Worm (Caenorhabditis elegans): ENCODE results near the gene H12I13.6.

DNA sequence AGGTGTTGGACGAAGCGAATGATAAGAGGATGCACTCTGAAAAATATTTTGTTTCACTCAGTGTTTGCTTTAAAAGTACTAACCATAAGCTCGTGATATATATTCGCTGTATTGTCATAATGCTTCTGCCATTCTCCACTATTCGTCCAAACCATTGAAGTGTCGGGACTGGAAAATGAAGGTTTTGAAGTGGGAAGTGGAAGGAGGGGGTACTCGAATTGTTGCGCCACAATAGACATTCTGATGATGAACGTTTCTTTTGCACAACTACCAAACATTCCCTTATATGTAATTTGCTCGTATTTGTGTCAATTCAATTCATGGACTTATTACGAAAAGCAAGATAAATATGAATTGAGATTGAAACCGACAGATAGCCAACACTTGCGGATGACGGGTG is 37.6 kb downstream of the H12I13.6 start:
- no peak for TF ChIP-seq blmp-1 (tag; optimal IDR thresholded peaks at IDR 0.05)
- TF ChIP-seq jun-1 (tag; optimal IDR thresholded peaks at IDR 0.05), result no peak
- TF ChIP-seq ces-1 (GFP tag; optimal IDR thresholded peaks at IDR 0.05), result no peak
- TF ChIP-seq dpl-1 (GFP tag; optimal IDR thresholded peaks at IDR 0.05), result no peak
- TF ChIP-seq ceh-82 (tag; optimal IDR thresholded peaks at IDR 0.05), result no peak
